Worm (Caenorhabditis elegans) whole organism, young adult: Measurements from ENCODE around the gene ZK813.1.

Experiments
- attf-5 ChIP-seq: fragments of 200-800 bp; sonication (Bioruptor generic); optimal IDR thresholded peaks from 2 replicates; lab custom pipeline; 2018; ENCODE audit warnings: mild to moderate bottlenecking, missing genetic modification characterization, missing compliant biosample characterization
- lin-35 ChIP-seq, 3 experiments: fragments of 150-350 bp in 2 of 3; sonication (generic microtip) in 1 of 3; optimal IDR thresholded peaks; 2 replicates each; lab custom pipeline; 2014 to 2018; ENCODE audit warnings: missing biosample characterization in 3 of 3, missing genetic modification characterization in 3 of 3, missing genetic modification reagents in 3 of 3

DNA sequence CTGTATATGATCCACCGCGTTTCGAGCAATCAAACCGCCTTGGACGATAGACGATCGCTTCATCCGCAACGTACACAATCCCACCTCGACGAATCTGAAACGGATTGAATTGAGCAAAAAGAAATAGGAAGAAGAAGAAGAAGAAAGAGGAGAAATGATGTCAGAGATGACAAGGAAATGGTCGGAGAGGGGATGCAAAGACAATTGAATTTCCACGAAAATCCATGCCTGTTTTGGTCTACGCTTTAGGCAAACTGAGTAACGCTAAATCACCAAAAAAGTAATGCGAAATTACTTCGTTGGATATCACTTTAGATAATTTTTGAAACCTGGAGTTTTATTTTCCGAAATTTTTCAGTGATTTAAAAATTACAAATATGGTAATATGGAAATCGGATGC lies 17.0 kb upstream of the ZK813.1 start:
- TF ChIP-seq attf-5 (no peak), lin-35 (GFP tag; optimal IDR thresholded peaks at IDR 0.05; lab: Kevin White, UChicago) (no peak)
